Worm (Caenorhabditis elegans): Measurements from ENCODE around the gene ZK742.7.

- TF ChIP-seq ama-1 (optimal IDR thresholded peaks at IDR 0.05) (no peak), ama-1 (GFP tag; optimal IDR thresholded peaks at IDR 0.05) (no peak), F23B12.7 (tag; optimal IDR thresholded peaks at IDR 0.05; ENCODE audit: insufficient read depth) (no peak), zim-3 (tag; optimal IDR thresholded peaks at IDR 0.05) (no peak)
Observed at ce11 chrV:7847687-7848086, 49.5 kb downstream of the ZK742.7 start.
